Fruit fly (Drosophila melanogaster): ENCODE measurements around the gene scu.
A peak's percentile ranks its signal among the peaks of the same experiment; 100 is the strongest.

- TF ChIP-seq CG9948 (tag; optimal IDR thresholded peaks at IDR 0.05) (no peak), Ets98B (GFP tag; IDR thresholded peaks at IDR 0.05) (peak; percentile 48; the same call in 1 of the 2 replicates), CG8301 (tag; optimal IDR thresholded peaks at IDR 0.05) (peak; percentile 33), gl (tag; optimal IDR thresholded peaks at IDR 0.05) (no peak), CG4496 (GFP tag; IDR thresholded peaks at IDR 0.05) (no peak; the same call in 1 of the 3 replicates), Pif1B (GFP tag; optimal IDR thresholded peaks at IDR 0.05) (no peak), EcR (GFP tag; optimal IDR thresholded peaks at IDR 0.05) (no peak), CG10348 (GFP tag; IDR thresholded peaks at IDR 0.05) (no peak), CG12605 (GFP tag; IDR thresholded peaks at IDR 0.05) (no peak), CG15710 (tag; optimal IDR thresholded peaks at IDR 0.05) (no peak)
Measured at dm6 chrX:18136059-18136458, 45.0 kb downstream of the scu start.

All from whole organism, pupa.